Worm (Caenorhabditis elegans): ENCODE measurements around the gene kdin-1.

kdin-1 gene

ce11 chrIV:11038218-11038617 is 237 bp upstream of the kdin-1 start:
- TF ChIP-seq cnd-1 (tag; optimal IDR thresholded peaks at IDR 0.05) (no peak), hlh-1 (tag; optimal IDR thresholded peaks at IDR 0.05) (no peak), ceh-43 (GFP tag; optimal IDR thresholded peaks at IDR 0.05) (no peak), ceh-83 (GFP tag; optimal IDR thresholded peaks at IDR 0.05) (no peak), zip-8 (tag; optimal IDR thresholded peaks at IDR 0.05) (no peak)

DNA sequence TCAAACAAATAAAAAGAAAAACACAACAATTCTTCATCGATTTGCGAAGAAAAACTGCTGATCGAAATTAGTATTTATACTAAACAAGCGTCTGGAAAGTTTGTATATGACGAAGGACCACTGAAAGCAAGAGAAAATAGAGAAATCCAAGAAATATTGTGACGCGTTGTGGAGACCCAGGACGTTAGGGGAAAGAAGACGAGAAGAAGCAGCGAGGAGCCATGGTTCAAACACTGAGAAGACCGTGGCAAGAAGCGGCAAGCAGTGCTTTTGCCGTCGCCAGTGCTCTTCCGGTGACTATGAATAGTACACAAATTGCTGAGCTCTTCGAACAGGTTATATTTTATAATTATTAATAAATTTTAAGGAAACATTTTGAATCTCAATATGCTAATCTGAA is 210 bp downstream of the kdin-1 start:
- TF ChIP-seq ham-2 (GFP tag; optimal IDR thresholded peaks at IDR 0.05) (peak; percentile 20), hlh-1 (tag; optimal IDR thresholded peaks at IDR 0.05) (peak; percentile 7), ces-1 (GFP tag; optimal IDR thresholded peaks at IDR 0.05) (peak; percentile 13), mep-1 (tag; optimal IDR thresholded peaks at IDR 0.05) (no peak), sem-2 (GFP tag; optimal IDR thresholded peaks at IDR 0.05) (no peak)

- no peak for TF ChIP-seq cnd-1 (tag; optimal IDR thresholded peaks at IDR 0.05)
- TF ChIP-seq mab-5 (tag; optimal IDR thresholded peaks at IDR 0.05): no peak
- no peak for TF ChIP-seq ham-2 (GFP tag; optimal IDR thresholded peaks at IDR 0.05)
- no peak for TF ChIP-seq nhr-2 (tag; optimal IDR thresholded peaks at IDR 0.05)
- TF ChIP-seq hlh-1 (tag; optimal IDR thresholded peaks at IDR 0.05): no peak
- TF ChIP-seq sem-2 (GFP tag; optimal IDR thresholded peaks at IDR 0.05): no peak
- TF ChIP-seq bed-3 (GFP tag; optimal IDR thresholded peaks at IDR 0.05): no peak
- no peak for TF ChIP-seq lin-13 (tag; optimal IDR thresholded peaks at IDR 0.05)
- TF ChIP-seq ceh-43 (GFP tag; optimal IDR thresholded peaks at IDR 0.05): no peak
- TF ChIP-seq nhr-76 (tag; optimal IDR thresholded peaks at IDR 0.05): no peak
- TF ChIP-seq nhr-237 (tag; optimal IDR thresholded peaks at IDR 0.05): no peak
- no peak for TF ChIP-seq tbx-8 (GFP tag; optimal IDR thresholded peaks at IDR 0.05)
- no peak for TF ChIP-seq ztf-11 (tag; optimal IDR thresholded peaks at IDR 0.05)
- TF ChIP-seq elt-1 (tag; optimal IDR thresholded peaks at IDR 0.05; ENCODE audit: borderline replicate concordance, insufficient read depth): no peak
Observed at ce11 chrIV:11044377-11044776, 5.9 kb downstream of the kdin-1 start.

- TF ChIP-seq ces-1 (GFP tag; optimal IDR thresholded peaks at IDR 0.05) (peak; percentile 79), cnd-1 (tag; optimal IDR thresholded peaks at IDR 0.05) (peak; percentile 18), lin-13 (tag; optimal IDR thresholded peaks at IDR 0.05) (no peak)
Observed at ce11 chrIV:11048871-11049270, 10.4 kb downstream of the kdin-1 start, which contains the start of gene F36H1.11. TSS of gene F36H1.11 (plus strand) at chrIV:11049171.

DNA sequence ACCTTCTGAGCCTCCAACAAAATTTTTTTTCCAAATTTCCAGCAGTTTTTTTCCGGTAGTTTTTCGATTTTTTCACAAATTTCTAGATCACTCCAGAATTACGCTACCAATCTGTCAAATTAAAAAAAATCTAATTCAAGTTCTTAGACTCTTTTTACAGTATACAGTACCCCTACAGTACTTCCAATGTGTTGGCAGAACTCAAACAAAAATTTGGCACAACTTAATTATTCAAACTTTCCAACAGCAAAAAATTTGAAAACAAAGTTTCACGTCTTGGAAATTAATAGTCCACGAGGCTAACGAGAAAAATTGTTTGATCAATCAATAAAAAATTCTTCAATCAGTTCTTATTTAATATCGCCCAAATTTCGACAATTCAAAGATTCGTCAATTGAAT is 11.4 kb downstream of the kdin-1 start, which contains the start of gene F36H1.3:
Gene F36H1.3 (plus strand): TSS at position 323 of the 400 bp plus-strand sequence.
- TF ChIP-seq lsy-2 (tag; optimal IDR thresholded peaks at IDR 0.05) (no peak), cnd-1 (tag; optimal IDR thresholded peaks at IDR 0.05) (no peak), unc-39 (tag; optimal IDR thresholded peaks at IDR 0.05) (no peak), lin-32 (GFP tag; optimal IDR thresholded peaks at IDR 0.05) (no peak), flh-1 (GFP tag; optimal IDR thresholded peaks at IDR 0.05) (no peak), mls-2 (tag; optimal IDR thresholded peaks at IDR 0.05) (no peak), tbx-8 (GFP tag; optimal IDR thresholded peaks at IDR 0.05) (no peak), ztf-11 (tag; optimal IDR thresholded peaks at IDR 0.05) (no peak), ceh-39 (tag; optimal IDR thresholded peaks at IDR 0.05) (no peak)

DNA sequence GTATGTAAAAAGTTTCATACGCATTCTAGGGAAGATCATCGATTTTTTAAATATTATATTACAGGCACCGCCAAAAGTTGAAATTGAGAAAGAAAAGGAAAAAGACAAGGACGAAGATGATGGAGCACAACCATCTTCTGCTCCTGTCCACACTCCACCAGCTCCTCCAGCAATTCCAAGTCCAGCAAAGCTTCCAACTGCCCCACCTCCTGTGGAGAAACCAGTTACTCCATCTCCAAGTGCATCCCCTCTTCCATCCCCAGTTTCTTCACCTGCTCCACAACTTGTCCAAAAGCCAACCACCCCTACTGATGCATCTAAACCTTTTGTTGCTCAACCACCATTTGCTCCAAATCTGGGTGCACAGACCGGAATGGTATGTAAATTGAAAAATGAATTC is 13.5 kb downstream of the kdin-1 start:
- TF ChIP-seq ceh-83 (GFP tag; optimal IDR thresholded peaks at IDR 0.05): no peak

- no peak for TF ChIP-seq lin-32 (GFP tag; optimal IDR thresholded peaks at IDR 0.05)
- no peak for TF ChIP-seq blmp-1 (tag; optimal IDR thresholded peaks at IDR 0.05)
- no peak for TF ChIP-seq unc-62 (GFP tag; optimal IDR thresholded peaks at IDR 0.05)
- TF ChIP-seq snpc-4 (tag; optimal IDR thresholded peaks at IDR 0.05): no peak
- no peak for TF ChIP-seq nhr-76 (tag; optimal IDR thresholded peaks at IDR 0.05)
- TF ChIP-seq sptf-1 (tag; optimal IDR thresholded peaks at IDR 0.05): no peak
- TF ChIP-seq unc-39 (tag; optimal IDR thresholded peaks at IDR 0.05): no peak
- no peak for TF ChIP-seq ceh-43 (GFP tag; optimal IDR thresholded peaks at IDR 0.05)
- TF ChIP-seq lsy-2 (tag; optimal IDR thresholded peaks at IDR 0.05): no peak
- TF ChIP-seq cnd-1 (tag; optimal IDR thresholded peaks at IDR 0.05): no peak
- no peak for TF ChIP-seq hlh-1 (tag; optimal IDR thresholded peaks at IDR 0.05)
Observed at ce11 chrIV:11053652-11054317, 15.3 kb downstream of the kdin-1 start, which contains the start of the genes F36H1.12 and lin-3. TSS of gene F36H1.12 (minus strand) at chrIV:11053702. TSS of gene lin-3 (plus strand) at chrIV:11054308.
